Worm (Caenorhabditis elegans) whole organism, young adult: ENCODE data around the gene tat-6.

Experiments
- B0019.2 ChIP-seq: fragments of 200-800 bp; sonication (Bioruptor generic); conservative IDR thresholded peaks from 2 replicates; pipeline ENCODE4 v1.3.6; 2022; ENCODE audit warnings: missing genetic modification reagents, missing genetic modification characterization, missing compliant biosample characterization
- C17E4.6 ChIP-seq: fragments of 200-800 bp; sonication (Bioruptor generic); IDR thresholded peaks from 2 replicates; pipeline ENCODE4 v1.3.6; 2022; ENCODE audit warnings: missing genetic modification reagents, missing genetic modification characterization, missing compliant biosample characterization
- F10E7.11 ChIP-seq: sonication (generic microtip); optimal IDR thresholded peaks from 2 replicates; lab custom pipeline; 2017; ENCODE audit warnings: mild to moderate bottlenecking, missing genetic modification characterization, moderate library complexity, missing compliant biosample characterization
- F57C9.4 ChIP-seq: sonication (generic microtip); optimal IDR thresholded peaks from 2 replicates; lab custom pipeline; 2017; ENCODE audit warnings: mild to moderate bottlenecking, missing genetic modification characterization, missing compliant biosample characterization
- K11D2.4 ChIP-seq: fragments of 200-800 bp; sonication (Bioruptor generic); IDR thresholded peaks from 2 replicates; pipeline ENCODE4 v1.3.6; 2022; ENCODE audit warnings: missing genetic modification reagents, missing genetic modification characterization, missing compliant biosample characterization
- T07F8.4 ChIP-seq: sonication (generic microtip); optimal IDR thresholded peaks from 2 replicates; lab custom pipeline; 2016; ENCODE audit warnings: mild to moderate bottlenecking, missing genetic modification characterization, moderate library complexity, missing compliant biosample characterization
- ZK185.1 ChIP-seq: sonication (generic microtip); optimal IDR thresholded peaks from 2 replicates; lab custom pipeline; 2016; ENCODE audit warnings: mild to moderate bottlenecking, missing genetic modification characterization, missing compliant biosample characterization; ENCODE audit not compliant: poor library complexity, severe bottlenecking
- akir-1 ChIP-seq: fragments of 200-800 bp; sonication (Bioruptor generic); optimal IDR thresholded peaks from 2 replicates; lab custom pipeline; 2018; ENCODE audit warnings: mild to moderate bottlenecking, missing genetic modification characterization, moderate library complexity, missing compliant biosample characterization
- ama-1 ChIP-seq, 3 experiments: fragments of 150-350 bp in 1 of 3; sonication (generic microtip) in 2 of 3; optimal IDR thresholded peaks; 2 replicates each; lab custom pipeline; 2014 to 2018; ENCODE audit warnings: missing biosample characterization in 2 of 3, missing genetic modification characterization in 2 of 3, missing genetic modification reagents in 2 of 3
- aptf-3 ChIP-seq: fragments of 200-800 bp; sonication (Bioruptor generic); IDR thresholded peaks from 2 replicates; pipeline ENCODE4 v1.3.6; 2022; ENCODE audit warnings: missing genetic modification characterization, missing compliant biosample characterization
- attf-3 ChIP-seq: fragments of 200-800 bp; sonication (Bioruptor generic); conservative IDR thresholded peaks from 2 replicates; pipeline ENCODE4 v1.3.6; 2022; ENCODE audit warnings: missing genetic modification reagents, missing genetic modification characterization, missing compliant biosample characterization
- bed-2 ChIP-seq: fragments of 200-800 bp; sonication (Bioruptor generic); IDR thresholded peaks from 2 replicates; pipeline ENCODE4 v1.3.6; 2022; ENCODE audit warnings: missing genetic modification reagents, missing genetic modification characterization, missing compliant biosample characterization
- ccch-3 ChIP-seq: fragments of 200-800 bp; sonication (Bioruptor generic); optimal IDR thresholded peaks from 2 replicates; lab custom pipeline; 2018; ENCODE audit warnings: mild to moderate bottlenecking, missing genetic modification characterization, missing compliant biosample characterization
- die-1 ChIP-seq: sonication (generic microtip); optimal IDR thresholded peaks from 2 replicates; lab custom pipeline; 2016; ENCODE audit warnings: missing genotype, mild to moderate bottlenecking, missing genetic modification characterization, missing compliant biosample characterization
- dpl-1 ChIP-seq: fragments of 150-350 bp; optimal IDR thresholded peaks from 2 replicates; lab custom pipeline; 2014; ENCODE audit warnings: missing biosample characterization, missing genetic modification reagents, missing genetic modification characterization
- egl-18 ChIP-seq: fragments of 200-800 bp; sonication (Bioruptor generic); IDR thresholded peaks from 2 replicates; pipeline ENCODE4 v1.3.6; 2022; ENCODE audit warnings: missing genetic modification reagents, missing genetic modification characterization, missing compliant biosample characterization
- egrh-3 ChIP-seq: fragments of 200-800 bp; sonication (Bioruptor generic); IDR thresholded peaks from 2 replicates; pipeline ENCODE4 v1.3.6; 2022; ENCODE audit warnings: missing genetic modification reagents, missing genetic modification characterization, missing compliant biosample characterization
- hmg-1.2 ChIP-seq: fragments of 200-800 bp; sonication (Bioruptor generic); IDR thresholded peaks from 2 replicates; pipeline ENCODE4 v1.3.6; 2022; ENCODE audit warnings: missing genetic modification reagents, missing genetic modification characterization, missing compliant biosample characterization
- hmg-20 ChIP-seq: fragments of 200-800 bp; sonication (Bioruptor generic); IDR thresholded peaks from 2 replicates; pipeline ENCODE4 v1.3.6; 2022; ENCODE audit warnings: missing genetic modification reagents, missing genetic modification characterization, missing compliant biosample characterization
- hsf-1 ChIP-seq: fragments of 200-800 bp; sonication (Bioruptor generic); IDR thresholded peaks from 2 replicates; pipeline ENCODE4 v1.3.6; 2022; ENCODE audit warnings: missing genetic modification reagents, missing genetic modification characterization, missing compliant biosample characterization
- lag-1 ChIP-seq: fragments of 200-800 bp; sonication (Bioruptor generic); IDR thresholded peaks from 2 replicates; pipeline ENCODE4 v1.3.6; 2022; ENCODE audit warnings: missing genetic modification reagents, missing genetic modification characterization, missing compliant biosample characterization
- lin-54 ChIP-seq: fragments of 200-800 bp; sonication (Bioruptor generic); optimal IDR thresholded peaks from 2 replicates; lab custom pipeline; 2018; ENCODE audit warnings: mild to moderate bottlenecking, missing genetic modification characterization, missing compliant biosample characterization
- lsl-1 ChIP-seq: fragments of 200-800 bp; sonication (Bioruptor generic); optimal IDR thresholded peaks from 2 replicates; lab custom pipeline; 2018; ENCODE audit warnings: mild to moderate bottlenecking, missing genetic modification characterization, moderate library complexity, missing compliant biosample characterization
- mel-28 ChIP-seq: sonication (generic microtip); optimal IDR thresholded peaks from 2 replicates; lab custom pipeline; 2016; ENCODE audit warnings: borderline replicate concordance, mild to moderate bottlenecking, missing genetic modification characterization, missing compliant biosample characterization
- nhr-27 ChIP-seq: fragments of 200-800 bp; sonication (Bioruptor generic); optimal IDR thresholded peaks from 2 replicates; lab custom pipeline; 2018; ENCODE audit warnings: mild to moderate bottlenecking, missing genetic modification characterization, moderate library complexity, missing compliant biosample characterization
- nhr-80 ChIP-seq: sonication (generic microtip); optimal IDR thresholded peaks from 2 replicates; lab custom pipeline; 2016; ENCODE audit warnings: missing genetic modification characterization, missing compliant biosample characterization
- nhr-90 ChIP-seq: sonication (generic microtip); optimal IDR thresholded peaks from 2 replicates; lab custom pipeline; 2016; ENCODE audit warnings: missing genotype, mild to moderate bottlenecking, missing genetic modification characterization, missing compliant biosample characterization
- pbrm-1 ChIP-seq: fragments of 200-800 bp; sonication (Bioruptor generic); IDR thresholded peaks from 2 replicates; pipeline ENCODE4 v1.3.6; 2022; ENCODE audit warnings: missing genetic modification reagents, missing genetic modification characterization, missing compliant biosample characterization
- rpc-1 ChIP-seq, 2 experiments: fragments of 150-350 bp in 1 of 2; sonication (generic microtip) in 1 of 2; optimal IDR thresholded peaks; 2 replicates each; lab custom pipeline; 2014 to 2018; ENCODE audit warnings: missing biosample characterization in 1 of 2, missing genetic modification characterization in 1 of 2, missing genetic modification reagents in 1 of 2, missing genotype in 1 of 2
- snpc-1.1 ChIP-seq: sonication (generic microtip); optimal IDR thresholded peaks from 2 replicates; lab custom pipeline; 2017; ENCODE audit warnings: missing genetic modification characterization, mild to moderate bottlenecking, missing compliant biosample characterization, antibody characterized with exemption, moderate library complexity, missing genotype, missing genetic modification reagents; ENCODE audit not compliant: insufficient read depth
- snpc-1.3 ChIP-seq: sonication (generic microtip); optimal IDR thresholded peaks from 2 replicates; lab custom pipeline; 2017; ENCODE audit warnings: missing genetic modification characterization, mild to moderate bottlenecking, missing compliant biosample characterization, antibody characterized with exemption, moderate library complexity, missing genotype, missing genetic modification reagents; ENCODE audit not compliant: insufficient read depth
- snpc-3.4 ChIP-seq: sonication (generic microtip); optimal IDR thresholded peaks from 2 replicates; lab custom pipeline; 2017; ENCODE audit warnings: missing genetic modification characterization, mild to moderate bottlenecking, missing compliant biosample characterization, antibody characterized with exemption, moderate library complexity, missing genotype, missing genetic modification reagents
- tlf-1 ChIP-seq: fragments of 200-800 bp; sonication (Bioruptor generic); optimal IDR thresholded peaks from 2 replicates; lab custom pipeline; 2018; ENCODE audit warnings: mild to moderate bottlenecking, missing genetic modification characterization, missing compliant biosample characterization
- unc-62 ChIP-seq: fragments of 150-350 bp; optimal IDR thresholded peaks from 2 replicates; lab custom pipeline; 2014; ENCODE audit warnings: missing biosample characterization, missing genetic modification reagents, missing genetic modification characterization
- zfh-2 ChIP-seq: fragments of 200-800 bp; sonication (Bioruptor generic); conservative IDR thresholded peaks from 2 replicates; pipeline ENCODE4 v1.3.6; 2022; ENCODE audit warnings: missing genetic modification reagents, missing genetic modification characterization, missing compliant biosample characterization
- zim-3 ChIP-seq: sonication (generic microtip); optimal IDR thresholded peaks from 2 replicates; lab custom pipeline; 2017; ENCODE audit warnings: mild to moderate bottlenecking, missing genetic modification characterization, moderate library complexity, missing compliant biosample characterization
- ztf-18 ChIP-seq: sonication (generic microtip); optimal IDR thresholded peaks from 2 replicates; lab custom pipeline; 2016; ENCODE audit warnings: missing genotype, mild to moderate bottlenecking, missing genetic modification characterization, missing compliant biosample characterization
- ztf-6 ChIP-seq: fragments of 200-800 bp; sonication (Bioruptor generic); IDR thresholded peaks from 2 replicates; pipeline ENCODE4 v1.3.6; 2022; ENCODE audit warnings: missing genetic modification reagents, missing genetic modification characterization, missing compliant biosample characterization

The tat-6 gene

ce11 chrV:3166260-3166659 lies 37.4 kb downstream of the tat-6 start, which contains the start of gene C36C5.4:
C36C5.4 (plus strand) TSS chrV:3166560.
- TF ChIP-seq B0019.2 (GFP tag; lab: Robert Waterston, UW) (no peak), F10E7.11 (tag; lab: Kevin White, UChicago) (no peak), aptf-3 (GFP tag; lab: Robert Waterston, UW) (no peak), bed-2 (GFP tag; lab: Robert Waterston, UW) (no peak), F57C9.4 (tag; lab: Kevin White, UChicago) (no peak), mel-28 (tag; lab: Kevin White, UChicago) (no peak), C17E4.6 (no peak), nhr-80 (tag; lab: Kevin White, UChicago) (no peak), zfh-2 (no peak), snpc-1.3 (tag; lab: Kevin White, UChicago) (no peak), snpc-1.1 (no peak), hsf-1 (GFP tag; lab: Robert Waterston, UW) (no peak), snpc-3.4 (tag; lab: Kevin White, UChicago) (no peak)

ce11 chrV:3168650-3169049 lies 39.7 kb downstream of the tat-6 start, which contains the start of gene C36C5.15:
C36C5.15 (minus strand) TSS chrV:3168750.
- no peak for TF ChIP-seq nhr-27 (tag; lab: Kevin White, UChicago)
- no peak for TF ChIP-seq ztf-18 (tag; lab: Kevin White, UChicago)
- no peak for TF ChIP-seq lag-1 (GFP tag; lab: Robert Waterston, UW)
- no peak for TF ChIP-seq ZK185.1 (tag; lab: Kevin White, UChicago)
- TF ChIP-seq pbrm-1 (GFP tag; lab: Robert Waterston, UW), result no peak
- no peak for TF ChIP-seq tlf-1 (GFP tag; lab: Kevin White, UChicago)
- no peak for TF ChIP-seq lin-54 (GFP tag; lab: Kevin White, UChicago)
- TF ChIP-seq ama-1 (optimal IDR thresholded peaks at IDR 0.05; lab: Kevin White, UChicago), result no peak
- no peak for TF ChIP-seq ama-1 (GFP tag; optimal IDR thresholded peaks at IDR 0.05; lab: Kevin White, UChicago)
- no peak for TF ChIP-seq egrh-3
- no peak for TF ChIP-seq attf-3 (GFP tag; lab: Robert Waterston, UW)
- no peak for TF ChIP-seq rpc-1 (optimal IDR thresholded peaks at IDR 0.05; lab: Kevin White, UChicago)
- TF ChIP-seq rpc-1 (tag; optimal IDR thresholded peaks at IDR 0.05; lab: Kevin White, UChicago), result no peak
- TF ChIP-seq nhr-90 (tag; lab: Kevin White, UChicago), result no peak
- no peak for TF ChIP-seq unc-62 (GFP tag; lab: Kevin White, UChicago)
- no peak for TF ChIP-seq zim-3 (tag; lab: Kevin White, UChicago)
- TF ChIP-seq K11D2.4, result no peak
- TF ChIP-seq dpl-1 (GFP tag; lab: Kevin White, UChicago), result no peak

- TF ChIP-seq T07F8.4 (tag; lab: Kevin White, UChicago), result no peak
- no peak for TF ChIP-seq die-1
- TF ChIP-seq ztf-6 (GFP tag; lab: Robert Waterston, UW), result no peak
These were observed 40.9 kb downstream of the tat-6 start, which contains the start of gene srbc-6 for ce11 chrV:3169838-3170237. srbc-6 (plus strand) TSS chrV:3170138.

ce11 chrV:3171625-3172024 lies 42.7 kb downstream of the tat-6 start:
- TF ChIP-seq lsl-1 (GFP tag; lab: Kevin White, UChicago) (no peak), zim-3 (tag; lab: Kevin White, UChicago) (no peak), hmg-20 (GFP tag; lab: Robert Waterston, UW) (no peak), akir-1 (GFP tag; lab: Kevin White, UChicago) (no peak), hmg-1.2 (GFP tag; lab: Robert Waterston, UW) (no peak), ccch-3 (no peak), egl-18 (no peak), B0019.2 (GFP tag; lab: Robert Waterston, UW) (no peak), ZK185.1 (tag; lab: Kevin White, UChicago) (no peak)
- TF ChIP-seq, all 124 proteins: peak for 0
